1 fruit fly cellular context compared by ENCODE assay signal in genomic region chr3R:30259561-30259960, dm6.
TF ChIP-seq lines count a peak whose summit lies in the region.

No protein-coding gene starts in this region.

TF ChIP-seq in whole organism, prepupa, 60 proteins besides CTCF, POLR2A, EP300 and RAD21 (continued from another document):
- TF ChIP-seq Eip78C (GFP tag; lab: Kevin White, UChicago), result peak; percentile 78
- TF ChIP-seq CG6276 (GFP tag; optimal IDR thresholded peaks at IDR 0.05; lab: Kevin White, UChicago), result no peak
- no peak for TF ChIP-seq fd85E (GFP tag; optimal IDR thresholded peaks at IDR 0.05; lab: Kevin White, UChicago)
- no peak for TF ChIP-seq CG8632 (GFP tag; optimal IDR thresholded peaks at IDR 0.05; lab: Kevin White, UChicago)
- no peak for TF ChIP-seq fkh (GFP tag; optimal IDR thresholded peaks at IDR 0.05; lab: Kevin White, UChicago)
- TF ChIP-seq CG7368 (GFP tag; optimal IDR thresholded peaks at IDR 0.05; lab: Kevin White, UChicago), result peak; percentile 19
- peak; percentile 100 for TF ChIP-seq dsx (GFP tag; optimal IDR thresholded peaks at IDR 0.05; lab: Kevin White, UChicago; ENCODE audit: poor library complexity, severe bottlenecking)
- TF ChIP-seq CG6163 (GFP tag; IDR thresholded peaks at IDR 0.05; lab: Robert Waterston, UW), result peak; percentile 64
- no peak for TF ChIP-seq Smox (GFP tag; optimal IDR thresholded peaks at IDR 0.05; lab: Kevin White, UChicago)
- no peak for TF ChIP-seq dac (GFP tag; optimal IDR thresholded peaks at IDR 0.05; lab: Kevin White, UChicago)
- TF ChIP-seq Lpt (GFP tag; optimal IDR thresholded peaks at IDR 0.05; lab: Kevin White, UChicago), result no peak
- no peak for TF ChIP-seq Sox102F (GFP tag; optimal IDR thresholded peaks at IDR 0.05; lab: Kevin White, UChicago)
- no peak for TF ChIP-seq CG16779 (tag; optimal IDR thresholded peaks at IDR 0.05; lab: Kevin White, UChicago)
- no peak for TF ChIP-seq Eip93F (GFP tag; optimal IDR thresholded peaks at IDR 0.05; lab: Kevin White, UChicago)
- TF ChIP-seq cyc (GFP tag; optimal IDR thresholded peaks at IDR 0.05; lab: Kevin White, UChicago), result no peak
- peak; percentile 31 for TF ChIP-seq Met (GFP tag; optimal IDR thresholded peaks at IDR 0.05; lab: Kevin White, UChicago)
- TF ChIP-seq topi (GFP tag; optimal IDR thresholded peaks at IDR 0.05; lab: Kevin White, UChicago), result no peak
- TF ChIP-seq CG11902 (GFP tag; optimal IDR thresholded peaks at IDR 0.05; lab: Kevin White, UChicago), result no peak
- TF ChIP-seq CG31627 (GFP tag; optimal IDR thresholded peaks at IDR 0.05; lab: Kevin White, UChicago), result no peak
- TF ChIP-seq CG11762 (GFP tag; optimal IDR thresholded peaks at IDR 0.05; lab: Kevin White, UChicago; ENCODE audit: insufficient read depth), result no peak
- TF ChIP-seq CG6792 (GFP tag; optimal IDR thresholded peaks at IDR 0.05; lab: Kevin White, UChicago), result peak; percentile 15
- TF ChIP-seq CG6808 (GFP tag; optimal IDR thresholded peaks at IDR 0.05; lab: Kevin White, UChicago), result peak; percentile 67
- no peak for TF ChIP-seq CG6854 (GFP tag; optimal IDR thresholded peaks at IDR 0.05; lab: Kevin White, UChicago)
- peak; percentile 44 for TF ChIP-seq Eip75B (GFP tag; optimal IDR thresholded peaks at IDR 0.05; lab: Kevin White, UChicago)
- peak; percentile 17 for TF ChIP-seq CG34406 (GFP tag; optimal IDR thresholded peaks at IDR 0.05; lab: Kevin White, UChicago)
- TF ChIP-seq pdm3 (GFP tag; optimal IDR thresholded peaks at IDR 0.05; lab: Kevin White, UChicago), result peak; percentile 42
- TF ChIP-seq CG8319 (GFP tag; optimal IDR thresholded peaks at IDR 0.05; lab: Kevin White, UChicago), result peak; percentile 36
- peak; percentile 66 for TF ChIP-seq CG1621 (tag; optimal IDR thresholded peaks at IDR 0.05; lab: Kevin White, UChicago)
- TF ChIP-seq CG10669 (GFP tag; optimal IDR thresholded peaks at IDR 0.05; lab: Kevin White, UChicago), result peak; percentile 87
- peak; percentile 72 for TF ChIP-seq CG10631 (GFP tag; optimal IDR thresholded peaks at IDR 0.05; lab: Kevin White, UChicago)
- peak; percentile 85 for TF ChIP-seq Ets96B (tag; optimal IDR thresholded peaks at IDR 0.05; lab: Kevin White, UChicago)
